Worm (Caenorhabditis elegans): ENCODE data around the gene nhr-127.

DNA sequence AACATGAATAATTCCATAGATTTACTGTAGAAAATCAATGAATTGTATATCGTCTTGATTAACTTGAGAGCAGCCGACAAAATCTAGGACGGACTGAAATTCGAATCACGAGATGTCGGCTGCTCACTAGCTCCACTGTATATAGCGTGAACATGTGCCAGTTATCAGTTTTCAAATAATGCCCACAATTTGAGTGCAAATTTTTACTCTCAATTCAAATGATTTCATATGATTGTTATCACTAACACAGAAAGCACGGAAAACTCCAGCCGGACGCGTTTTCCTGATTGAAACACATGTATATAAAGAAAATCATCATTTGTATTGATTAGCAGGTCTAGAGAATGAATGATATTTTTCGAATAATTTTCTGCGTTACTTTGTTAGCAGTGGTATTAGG, 32.6 kb downstream of the nhr-127 start, which contains the start of gene oac-5:
- no peak for TF ChIP-seq cnd-1 (tag; optimal IDR thresholded peaks at IDR 0.05)
- no peak for TF ChIP-seq snpc-4 (tag; optimal IDR thresholded peaks at IDR 0.05)
- no peak for TF ChIP-seq blmp-1 (tag; optimal IDR thresholded peaks at IDR 0.05)
- no peak for TF ChIP-seq lsy-2 (tag; optimal IDR thresholded peaks at IDR 0.05)
- TF ChIP-seq elt-1 (tag; optimal IDR thresholded peaks at IDR 0.05; ENCODE audit: borderline replicate concordance, insufficient read depth), result no peak
- TF ChIP-seq mab-5 (tag; optimal IDR thresholded peaks at IDR 0.05), result no peak
- TF ChIP-seq hlh-1 (tag; optimal IDR thresholded peaks at IDR 0.05), result no peak
- no peak for TF ChIP-seq pha-4 (tag; optimal IDR thresholded peaks at IDR 0.05)
